Fruit fly (Drosophila melanogaster) whole organism, embryonic: ENCODE results near the gene odd.

ENCODE experiments used
- Asciz ChIP-seq: fragments of 200-800 bp; sonication (Bioruptor generic); optimal IDR thresholded peaks from 2 replicates; lab custom pipeline; 2017; ENCODE audit warnings: missing biosample characterization, mild to moderate bottlenecking, missing genetic modification characterization, missing genetic modification reagents
- CG10543 ChIP-seq: fragments of 200-800 bp; sonication (Bioruptor generic); optimal IDR thresholded peaks from 3 replicates; lab custom pipeline; 2017; ENCODE audit warnings: missing biosample characterization, mild to moderate bottlenecking, missing genetic modification characterization, moderate library complexity
- CG11093 ChIP-seq: fragments of 200-800 bp; sonication (Bioruptor generic); IDR thresholded peaks from 3 replicates; pipeline ENCODE4 v1.3.6; 2022; ENCODE audit warnings: missing biosample characterization, missing genetic modification characterization
- CG12104 ChIP-seq: fragments of 200-800 bp; sonication (Bioruptor generic); optimal IDR thresholded peaks from 3 replicates; lab custom pipeline; 2016; ENCODE audit warnings: missing biosample characterization, missing genetic modification characterization
- CG13775 ChIP-seq: fragments of 200-800 bp; sonication (Bioruptor generic); optimal IDR thresholded peaks from 3 replicates; lab custom pipeline; 2017; ENCODE audit warnings: missing biosample characterization, mild to moderate bottlenecking, missing genetic modification characterization
- CG14441 ChIP-seq: fragments of 200-800 bp; sonication (Bioruptor generic); IDR thresholded peaks from 2 replicates; pipeline ENCODE4 v1.3.6; 2022; ENCODE audit warnings: missing biosample characterization, missing genetic modification characterization
- CG15269 ChIP-seq: fragments of 200-800 bp; sonication (Bioruptor generic); optimal IDR thresholded peaks from 2 replicates; lab custom pipeline; 2018; ENCODE audit warnings: missing biosample characterization, mild to moderate bottlenecking, missing genetic modification characterization, moderate library complexity
- CG1832 ChIP-seq: fragments of 200-800 bp; sonication (Bioruptor generic); optimal IDR thresholded peaks from 2 replicates; lab custom pipeline; 2017; ENCODE audit warnings: missing biosample characterization, mild to moderate bottlenecking, missing genetic modification characterization, inconsistent platforms
- CG3281 ChIP-seq: fragments of 200-800 bp; sonication (Bioruptor generic); optimal IDR thresholded peaks from 3 replicates; lab custom pipeline; 2017; ENCODE audit warnings: missing biosample characterization, mild to moderate bottlenecking, missing genetic modification characterization
- CG7271 ChIP-seq: fragments of 200-800 bp; sonication (Bioruptor generic); optimal IDR thresholded peaks from 2 replicates; lab custom pipeline; 2018; ENCODE audit warnings: missing biosample characterization, mild to moderate bottlenecking, missing genetic modification characterization, moderate library complexity
- CG7745 ChIP-seq: fragments of 200-800 bp; sonication (Bioruptor generic); optimal IDR thresholded peaks from 2 replicates; lab custom pipeline; 2018; ENCODE audit warnings: missing biosample characterization, mild to moderate bottlenecking, missing genetic modification characterization, moderate library complexity
- CG7786 ChIP-seq: fragments of 200-800 bp; sonication (Bioruptor generic); optimal IDR thresholded peaks from 2 replicates; lab custom pipeline; 2016; ENCODE audit warnings: missing biosample characterization, missing genetic modification characterization
- CG8089 ChIP-seq: fragments of 200-800 bp; sonication (Bioruptor generic); optimal IDR thresholded peaks from 3 replicates; lab custom pipeline; 2016; ENCODE audit warnings: missing biosample characterization, missing genetic modification characterization
- CHES-1-like ChIP-seq: fragments of 200-800 bp; sonication (Bioruptor generic); optimal IDR thresholded peaks from 2 replicates; lab custom pipeline; 2016; ENCODE audit warnings: missing biosample characterization, missing genetic modification characterization
- Deaf1 ChIP-seq: fragments of 200-800 bp; optimal IDR thresholded peaks from 3 replicates; lab custom pipeline; 2019; ENCODE audit warnings: missing biosample characterization, mild to moderate bottlenecking, missing genetic modification characterization, moderate library complexity
- Dll ChIP-seq: fragments of 200-800 bp; sonication (Bioruptor generic); IDR thresholded peaks from 4 replicates; pipeline ENCODE4 v1.3.6; 2022; ENCODE audit warnings: missing biosample characterization, missing genetic modification characterization; ENCODE audit not compliant: partially characterized antibody
- Doc3 ChIP-seq: fragments of 200-800 bp; sonication (Bioruptor generic); IDR thresholded peaks from 3 replicates; pipeline ENCODE4 v1.3.6; 2022; ENCODE audit warnings: missing biosample characterization, missing genetic modification characterization; ENCODE audit not compliant: partially characterized antibody
- E2f1 ChIP-seq: fragments of 200-800 bp; sonication (Bioruptor generic); IDR thresholded peaks from 2 replicates; pipeline ENCODE4 v1.3.6; 2022; ENCODE audit warnings: missing biosample characterization, missing genetic modification characterization
- Eip74EF ChIP-seq, 2 experiments: fragments of 200-800 bp in 1 of 2; fragments of >200 bp in 1 of 2; sonication (Bioruptor generic) in 1 of 2; optimal IDR thresholded peaks; 2 replicates each; lab custom pipeline; 2017 to 2019; ENCODE audit warnings: missing biosample characterization in 2 of 2, missing genetic modification characterization in 2 of 2, mild to moderate bottlenecking in 1 of 2, moderate library complexity in 1 of 2
- HLH54F ChIP-seq: fragments of 200-800 bp; sonication (Bioruptor generic); optimal IDR thresholded peaks from 3 replicates; lab custom pipeline; 2016; ENCODE audit warnings: missing biosample characterization, missing genetic modification characterization
- Hr78 ChIP-seq, 2 experiments: fragments of 200-800 bp in 1 of 2; fragments of >200 bp in 1 of 2; sonication (Bioruptor generic) in 1 of 2; optimal IDR thresholded peaks; 2 replicates each; lab custom pipeline; 2017 to 2019; ENCODE audit warnings: missing biosample characterization in 2 of 2, missing genetic modification characterization in 2 of 2, mild to moderate bottlenecking in 1 of 2, moderate library complexity in 1 of 2
- MBD-R2 ChIP-seq: fragments of 200-800 bp; sonication (Bioruptor generic); IDR thresholded peaks from 2 replicates; pipeline ENCODE4 v1.3.6; 2022; ENCODE audit warnings: missing biosample characterization, missing genetic modification characterization
- Nf-YA ChIP-seq: fragments of 200-800 bp; sonication (Bioruptor generic); IDR thresholded peaks from 2 replicates; pipeline ENCODE4 v1.3.6; 2022; ENCODE audit warnings: missing biosample characterization, missing genetic modification characterization
- Sox100B ChIP-seq: fragments of 200-800 bp; sonication (Bioruptor generic); optimal IDR thresholded peaks from 3 replicates; lab custom pipeline; 2018; ENCODE audit warnings: missing biosample characterization, mild to moderate bottlenecking, missing genetic modification characterization
- YL-1 ChIP-seq: fragments of 200-800 bp; sonication (Bioruptor generic); optimal IDR thresholded peaks from 3 replicates; lab custom pipeline; 2017; ENCODE audit warnings: missing biosample characterization, mild to moderate bottlenecking, missing genetic modification characterization
- bigmax ChIP-seq: fragments of 200-800 bp; sonication (Bioruptor generic); optimal IDR thresholded peaks from 2 replicates; lab custom pipeline; 2018; ENCODE audit warnings: missing biosample characterization, mild to moderate bottlenecking, missing genetic modification characterization
- cad ChIP-seq: fragments of >200 bp; optimal IDR thresholded peaks from 2 replicates; lab custom pipeline; 2017; ENCODE audit warnings: missing biosample characterization, missing genetic modification characterization
- cato ChIP-seq: fragments of 200-800 bp; sonication (Bioruptor generic); optimal IDR thresholded peaks from 2 replicates; lab custom pipeline; 2016; ENCODE audit warnings: missing biosample characterization, missing genetic modification characterization, borderline replicate concordance
- dysf ChIP-seq: fragments of 200-800 bp; sonication (Bioruptor generic); IDR thresholded peaks from 3 replicates; pipeline ENCODE4 v1.3.6; 2022; ENCODE audit warnings: missing biosample characterization, missing genetic modification characterization
- ems ChIP-seq: fragments of 200-800 bp; sonication (Bioruptor generic); optimal IDR thresholded peaks from 3 replicates; lab custom pipeline; 2016; ENCODE audit warnings: missing biosample characterization, missing genetic modification characterization
- ewg ChIP-seq: fragments of 200-800 bp; sonication (Bioruptor generic); optimal IDR thresholded peaks from 3 replicates; lab custom pipeline; 2017; ENCODE audit warnings: mild to moderate bottlenecking, missing biosample characterization, missing genetic modification reagents, missing genetic modification characterization
- fd102C ChIP-seq: fragments of 200-800 bp; sonication (Bioruptor generic); optimal IDR thresholded peaks from 2 replicates; lab custom pipeline; 2018; ENCODE audit warnings: missing biosample characterization, mild to moderate bottlenecking, missing genetic modification characterization, moderate library complexity
- gsb ChIP-seq: fragments of 200-800 bp; sonication (Bioruptor generic); IDR thresholded peaks from 2 replicates; pipeline ENCODE4 v1.3.6; 2022; ENCODE audit warnings: missing biosample characterization, missing genetic modification characterization
- her ChIP-seq: fragments of 200-800 bp; sonication (Bioruptor generic); optimal IDR thresholded peaks from 2 replicates; lab custom pipeline; 2016; ENCODE audit warnings: missing biosample characterization, missing genetic modification characterization
- lola ChIP-seq, 3 experiments: fragments of >200 bp in 2 of 3; fragments of 200-800 bp in 1 of 3; sonication (Bioruptor generic) in 1 of 3; optimal IDR thresholded peaks; 2 replicates each; lab custom pipeline; 2017 to 2019; ENCODE audit warnings: missing biosample characterization in 3 of 3, missing genetic modification characterization in 3 of 3, mild to moderate bottlenecking in 1 of 3, moderate library complexity in 1 of 3
- lov ChIP-seq, 2 experiments: fragments of 200-800 bp in 1 of 2; fragments of >200 bp in 1 of 2; sonication (Bioruptor generic) in 1 of 2; IDR thresholded peaks in 1 of 2; optimal IDR thresholded peaks in 1 of 2; 2 replicates in 1 of 2; 3 replicates in 1 of 2; pipeline versions ENCODE4 v1.3.6 to Lab custom; 2017 to 2022; ENCODE audit warnings: missing biosample characterization in 1 of 2, missing genetic modification characterization in 1 of 2
- nau ChIP-seq: fragments of 200-800 bp; sonication (Bioruptor generic); optimal IDR thresholded peaks from 3 replicates; lab custom pipeline; 2017; ENCODE audit warnings: missing biosample characterization, mild to moderate bottlenecking, missing genetic modification characterization, missing genetic modification reagents
- odd ChIP-seq: fragments of 200-800 bp; sonication (Bioruptor generic); optimal IDR thresholded peaks from 2 replicates; lab custom pipeline; 2017; ENCODE audit warnings: missing biosample characterization, mild to moderate bottlenecking, missing genetic modification characterization
- pros ChIP-seq: fragments of 200-800 bp; sonication (Bioruptor generic); optimal IDR thresholded peaks from 3 replicates; lab custom pipeline; 2019; ENCODE audit warnings: missing biosample characterization, mild to moderate bottlenecking, missing genetic modification characterization, moderate library complexity
- pzg ChIP-seq: fragments of 200-800 bp; sonication (Bioruptor generic); optimal IDR thresholded peaks from 3 replicates; lab custom pipeline; 2018; ENCODE audit warnings: missing biosample characterization, mild to moderate bottlenecking, missing genetic modification characterization, moderate library complexity
- sna ChIP-seq: fragments of 200-800 bp; sonication (Bioruptor generic); IDR thresholded peaks from 2 replicates; pipeline ENCODE4 v1.3.6; 2022; ENCODE audit warnings: missing biosample characterization, missing genetic modification characterization; ENCODE audit not compliant: partially characterized antibody
- tll ChIP-seq, 2 experiments: fragments of 200-800 bp in 1 of 2; fragments of >200 bp in 1 of 2; sonication (Bioruptor generic) in 1 of 2; optimal IDR thresholded peaks; 2 replicates each; lab custom pipeline; 2017 to 2019; ENCODE audit warnings: missing biosample characterization in 2 of 2, missing genetic modification characterization in 2 of 2, mild to moderate bottlenecking in 1 of 2, moderate library complexity in 1 of 2
- yki ChIP-seq: fragments of >200 bp; optimal IDR thresholded peaks from 3 replicates; lab custom pipeline; 2018
- z ChIP-seq: fragments of 200-800 bp; sonication (Bioruptor generic); IDR thresholded peaks from 3 replicates; pipeline ENCODE4 v1.3.6; 2022; ENCODE audit warnings: missing biosample characterization, missing genetic modification characterization

Gene odd

DNA sequence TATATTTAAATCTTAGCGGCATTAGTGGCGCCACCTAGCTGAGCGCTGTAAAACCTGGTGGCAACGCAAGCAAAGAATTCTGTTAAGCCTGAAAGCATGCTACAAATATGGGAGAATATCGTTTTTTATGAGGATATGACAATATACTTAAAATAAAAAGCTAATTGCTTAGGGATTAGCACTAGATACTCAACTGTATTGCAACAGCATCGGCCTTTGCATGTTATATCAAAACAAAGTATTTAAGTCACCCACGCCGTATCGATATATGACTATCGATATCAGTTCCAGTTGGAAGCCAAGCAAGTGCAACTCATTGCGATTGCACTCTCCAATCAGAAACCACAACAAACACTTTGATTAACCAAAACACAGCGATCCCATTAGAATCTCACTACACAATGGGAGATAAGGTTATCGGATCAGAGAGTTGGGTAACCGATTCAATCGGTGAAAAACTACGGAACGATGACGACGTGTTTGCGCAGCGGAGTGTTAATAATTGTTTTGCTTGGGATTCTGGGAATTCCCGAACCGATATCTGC is 12.3 kb upstream of the odd start, which contains the start of gene Ugt36A1 (continued):
- TF ChIP-seq odd (GFP tag; lab: Kevin White, UChicago): peak; percentile 13
- TF ChIP-seq HLH54F: no peak
- peak; percentile 91 for TF ChIP-seq sna (GFP tag; lab: Robert Waterston, UW)
- peak; percentile 92 for TF ChIP-seq Doc3 (GFP tag; lab: Robert Waterston, UW)
- no peak for TF ChIP-seq lov (optimal IDR thresholded peaks at IDR 0.05; lab: Kevin White, UChicago)
- no peak for TF ChIP-seq lov (GFP tag; IDR thresholded peaks at IDR 0.05; lab: Robert Waterston, UW)
- TF ChIP-seq, all 482 proteins: peak for 56

DNA sequence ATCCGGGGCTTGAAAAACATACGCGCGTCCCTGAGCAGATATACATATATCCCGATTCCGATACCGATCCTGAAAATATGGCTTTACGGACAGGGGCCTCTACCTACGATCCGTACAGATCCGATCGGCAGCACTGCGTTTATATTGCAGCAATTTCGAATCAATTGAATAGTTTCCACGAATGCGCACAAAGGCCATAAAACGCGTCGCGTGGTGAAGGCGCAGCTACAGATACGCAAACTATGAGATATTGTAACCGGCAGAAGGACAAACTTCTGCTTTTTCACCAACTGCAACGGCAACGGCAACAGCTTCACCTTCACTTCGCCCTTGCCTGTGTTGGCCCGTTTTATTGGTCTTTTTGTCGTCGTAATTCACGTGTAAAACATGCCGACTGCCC is 8.6 kb upstream of the odd start:
- peak in 1 of 2 experiments; percentile 69 for TF ChIP-seq tll (GFP tag; optimal IDR thresholded peaks at IDR 0.05; lab: Kevin White, UChicago)
- TF ChIP-seq z: no peak
- no peak for TF ChIP-seq Asciz
- no peak for TF ChIP-seq ewg (GFP tag; lab: Kevin White, UChicago)
- peak; percentile 55 for TF ChIP-seq CG7271 (tag; lab: Kevin White, UChicago)
- no peak for TF ChIP-seq CG7786 (GFP tag; lab: Kevin White, UChicago)
- peak; percentile 97 for TF ChIP-seq cad (GFP tag; lab: Kevin White, UChicago)

DNA sequence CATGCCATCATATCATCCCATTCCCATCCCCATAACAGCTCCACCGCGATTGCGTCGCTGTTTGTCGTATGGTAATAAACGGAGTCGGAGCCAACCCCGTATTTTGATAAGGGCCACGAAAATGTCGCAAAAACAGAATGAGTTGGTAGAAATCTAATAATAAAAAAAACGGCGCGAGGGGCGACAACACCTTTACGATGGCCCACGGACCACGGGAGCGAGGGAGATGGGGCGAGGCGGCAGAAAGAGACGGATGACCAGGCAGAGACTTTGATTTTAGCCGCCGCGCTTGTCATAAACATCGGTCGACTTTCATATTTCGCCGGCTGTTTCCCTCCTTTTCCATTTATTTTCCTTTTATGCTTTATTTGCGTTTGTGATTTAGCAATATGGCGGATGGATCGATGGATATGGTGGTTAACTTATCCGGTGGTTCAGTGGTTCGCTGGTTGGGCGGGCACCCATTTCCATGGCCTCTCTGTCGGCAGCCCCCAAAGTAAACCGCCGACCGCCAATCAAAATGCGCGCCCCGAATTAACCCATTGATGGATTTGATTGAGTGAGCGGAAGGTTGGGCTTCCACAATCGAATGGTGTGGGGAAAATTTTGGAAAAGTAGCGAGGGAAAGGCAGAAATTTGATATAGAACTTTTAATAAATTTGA is 5.3 kb upstream of the odd start:
- TF ChIP-seq gsb (GFP tag; lab: Robert Waterston, UW) (no peak), dysf (GFP tag; lab: Robert Waterston, UW) (no peak), Nf-YA (GFP tag; lab: Robert Waterston, UW) (0 out of 2 replicates have a peak, but pooled peaks have one; percentile 24), her (GFP tag; lab: Kevin White, UChicago) (no peak), fd102C (GFP tag; lab: Kevin White, UChicago) (no peak), CHES-1-like (GFP tag; lab: Kevin White, UChicago) (no peak), CG13775 (GFP tag; lab: Kevin White, UChicago) (no peak), ems (GFP tag; lab: Kevin White, UChicago) (no peak), CG10543 (GFP tag; lab: Kevin White, UChicago) (peak; percentile 40), tll (GFP tag; optimal IDR thresholded peaks at IDR 0.05; lab: Kevin White, UChicago) (peak in 1 of 2 experiments; percentile 15), Eip74EF (GFP tag; optimal IDR thresholded peaks at IDR 0.05; lab: Kevin White, UChicago) (no peak), CG15269 (tag; lab: Kevin White, UChicago) (no peak), CG14441 (GFP tag; lab: Robert Waterston, UW) (no peak), Sox100B (GFP tag; lab: Kevin White, UChicago) (no peak), yki (lab: Kevin White, UChicago) (no peak), pzg (GFP tag; lab: Kevin White, UChicago) (no peak), Dll (GFP tag; lab: Robert Waterston, UW) (no peak), lola (GFP tag; optimal IDR thresholded peaks at IDR 0.05; lab: Kevin White, UChicago) (no peak), bigmax (GFP tag; lab: Kevin White, UChicago) (no peak), MBD-R2 (GFP tag; lab: Robert Waterston, UW) (no peak), pros (no peak), HLH54F (no peak), CG7745 (tag; lab: Kevin White, UChicago) (no peak), Hr78 (GFP tag; optimal IDR thresholded peaks at IDR 0.05; lab: Kevin White, UChicago) (no peak), YL-1 (GFP tag; lab: Kevin White, UChicago) (no peak), CG12104 (GFP tag; lab: Kevin White, UChicago) (no peak), Deaf1 (peak; percentile 21), CG8089 (GFP tag; lab: Kevin White, UChicago) (no peak), CG1832 (GFP tag; lab: Kevin White, UChicago) (peak; percentile 71), CG11093 (GFP tag; lab: Robert Waterston, UW) (no peak), E2f1 (GFP tag; lab: Robert Waterston, UW) (no peak), cato (GFP tag; lab: Kevin White, UChicago) (no peak), nau (GFP tag; lab: Kevin White, UChicago) (no peak), CG3281 (GFP tag; lab: Kevin White, UChicago) (no peak)
